Worm (Caenorhabditis elegans) whole organism, late embryonic: ENCODE results near the gene W02D7.4.

Experiments used
- Y22D7AL.16 ChIP-seq: sonication (generic microtip); optimal IDR thresholded peaks from 2 replicates; lab custom pipeline; 2016; ENCODE audit warnings: missing genetic modification characterization, missing compliant biosample characterization
- ceh-22 ChIP-seq: sonication (generic microtip); optimal IDR thresholded peaks from 2 replicates; lab custom pipeline; 2017; ENCODE audit warnings: missing biosample characterization, missing genetic modification characterization
- ceh-6 ChIP-seq: fragments of 200-800 bp; sonication (Bioruptor generic); optimal IDR thresholded peaks from 2 replicates; lab custom pipeline; 2018; ENCODE audit warnings: mild to moderate bottlenecking, missing genetic modification characterization, missing compliant biosample characterization
- elt-2 ChIP-seq: sonication (generic microtip); optimal IDR thresholded peaks from 2 replicates; lab custom pipeline; 2016; ENCODE audit warnings: missing genetic modification reagents, missing genetic modification characterization, missing compliant biosample characterization
- hlh-13 ChIP-seq: fragments of 200-800 bp; sonication (Bioruptor generic); optimal IDR thresholded peaks from 2 replicates; lab custom pipeline; 2018; ENCODE audit warnings: mild to moderate bottlenecking, missing genetic modification characterization, missing compliant biosample characterization
- hlh-30 ChIP-seq: sonication (generic microtip); optimal IDR thresholded peaks from 2 replicates; lab custom pipeline; 2017; ENCODE audit warnings: antibody characterized with exemption, missing genetic modification characterization, missing compliant biosample characterization; ENCODE audit not compliant: insufficient read depth
- nfya-1 ChIP-seq: sonication (generic microtip); optimal IDR thresholded peaks from 2 replicates; lab custom pipeline; 2017; ENCODE audit warnings: missing genetic modification characterization, mild to moderate bottlenecking, missing compliant biosample characterization, antibody characterized with exemption, moderate library complexity
- pha-4 ChIP-seq: fragments of 150-350 bp; optimal IDR thresholded peaks from 2 replicates; lab custom pipeline; 2018; ENCODE audit warnings: missing biosample characterization, missing genetic modification reagents, missing genetic modification characterization
- pros-1 ChIP-seq: fragments of 150-350 bp; optimal IDR thresholded peaks from 2 replicates; lab custom pipeline; 2014; ENCODE audit warnings: missing biosample characterization, missing genetic modification reagents, missing genetic modification characterization
- rnt-1 ChIP-seq: sonication (generic microtip); optimal IDR thresholded peaks from 2 replicates; lab custom pipeline; 2016; ENCODE audit warnings: missing genetic modification characterization, missing compliant biosample characterization
- sox-4 ChIP-seq: sonication (generic microtip); optimal IDR thresholded peaks from 2 replicates; lab custom pipeline; 2017; ENCODE audit warnings: mild to moderate bottlenecking, missing genetic modification characterization, inconsistent platforms, missing compliant biosample characterization
- tbx-2 ChIP-seq: sonication (generic microtip); optimal IDR thresholded peaks from 2 replicates; lab custom pipeline; 2016; ENCODE audit warnings: missing genetic modification characterization, missing compliant biosample characterization
- ttx-3 ChIP-seq: sonication (generic microtip); optimal IDR thresholded peaks from 2 replicates; lab custom pipeline; 2016; ENCODE audit warnings: missing genetic modification reagents, missing genetic modification characterization, missing compliant biosample characterization
- ztf-16 ChIP-seq: sonication (generic microtip); optimal IDR thresholded peaks from 2 replicates; lab custom pipeline; 2017; ENCODE audit warnings: missing genetic modification characterization, missing compliant biosample characterization

DNA sequence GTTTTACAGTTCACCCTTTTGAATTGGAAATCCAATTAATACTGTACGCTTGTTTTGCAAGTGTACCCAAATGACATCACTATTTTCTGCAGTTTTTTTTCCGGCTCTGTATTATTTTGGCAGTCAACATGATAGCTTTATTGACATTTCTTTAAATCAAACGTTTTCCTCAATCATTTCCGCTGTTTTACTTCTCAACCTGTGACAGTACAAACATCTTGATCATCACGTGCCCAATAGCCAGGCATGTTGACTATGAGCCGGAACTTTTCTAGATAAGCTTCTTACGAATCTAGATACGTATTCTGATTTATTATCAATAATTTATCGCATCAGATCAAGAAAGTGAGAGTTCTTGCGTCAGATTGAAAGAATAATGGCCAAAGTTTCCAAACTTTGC is 27.5 kb downstream of the W02D7.4 start:
- TF ChIP-seq ztf-16 (no peak), nfya-1 (tag; lab: Kevin White, UChicago) (no peak), elt-2 (tag; lab: Kevin White, UChicago) (no peak), hlh-30 (tag; lab: Kevin White, UChicago) (no peak), pha-4 (tag; lab: Kevin White, UChicago) (no peak), ceh-6 (GFP tag; lab: Kevin White, UChicago) (no peak), sox-4 (tag; lab: Kevin White, UChicago) (no peak), tbx-2 (tag; lab: Kevin White, UChicago) (no peak), ceh-22 (tag; lab: Kevin White, UChicago) (no peak), pros-1 (tag; lab: Kevin White, UChicago) (no peak), rnt-1 (tag; lab: Kevin White, UChicago) (no peak), Y22D7AL.16 (tag; lab: Kevin White, UChicago) (no peak), ttx-3 (tag; lab: Kevin White, UChicago) (no peak), hlh-13 (GFP tag; lab: Kevin White, UChicago) (no peak)
